Fruit fly (Drosophila melanogaster) whole organism, embryonic: ENCODE measurements around the gene galla-2.
A peak's percentile ranks its signal among the peaks of the same experiment; 100 is the strongest.

Source experiments
- Ada2b ChIP-seq: fragments of 200-800 bp; sonication (Bioruptor generic); IDR thresholded peaks from 2 replicates; pipeline ENCODE4 v1.3.6; 2022; ENCODE audit warnings: missing biosample characterization, missing genetic modification characterization
- Asciz ChIP-seq: fragments of 200-800 bp; sonication (Bioruptor generic); optimal IDR thresholded peaks from 2 replicates; lab custom pipeline; 2017; ENCODE audit warnings: missing biosample characterization, mild to moderate bottlenecking, missing genetic modification characterization, missing genetic modification reagents
- CG10147 ChIP-seq: fragments of 200-800 bp; sonication (Bioruptor generic); optimal IDR thresholded peaks from 2 replicates; lab custom pipeline; 2019; ENCODE audit warnings: missing biosample characterization, mild to moderate bottlenecking, missing genetic modification characterization, moderate library complexity
- CG10274 ChIP-seq: fragments of 200-800 bp; sonication (Bioruptor generic); optimal IDR thresholded peaks from 3 replicates; lab custom pipeline; 2017; ENCODE audit warnings: missing biosample characterization, mild to moderate bottlenecking, missing genetic modification characterization
- CG10431 ChIP-seq: fragments of 200-800 bp; sonication (Bioruptor generic); optimal IDR thresholded peaks from 3 replicates; lab custom pipeline; 2018; ENCODE audit warnings: missing biosample characterization, mild to moderate bottlenecking, missing genetic modification characterization
- CG11696 ChIP-seq: fragments of 200-800 bp; sonication (Bioruptor generic); IDR thresholded peaks from 2 replicates; pipeline ENCODE4 v1.3.6; 2022; ENCODE audit warnings: missing biosample characterization, missing genetic modification characterization
- CG11723 ChIP-seq: fragments of 200-800 bp; sonication (Bioruptor generic); optimal IDR thresholded peaks from 2 replicates; lab custom pipeline; 2017; ENCODE audit warnings: missing biosample characterization, mild to moderate bottlenecking, missing genetic modification characterization
- CG1233 ChIP-seq: fragments of 200-800 bp; sonication (Bioruptor generic); optimal IDR thresholded peaks from 4 replicates; lab custom pipeline; 2018; ENCODE audit warnings: missing biosample characterization, mild to moderate bottlenecking, missing genetic modification characterization
- CG13424 ChIP-seq: fragments of 200-800 bp; sonication (Bioruptor generic); optimal IDR thresholded peaks from 2 replicates; lab custom pipeline; 2019; ENCODE audit warnings: missing biosample characterization, mild to moderate bottlenecking, missing genetic modification characterization, moderate library complexity
- CG15269 ChIP-seq: fragments of 200-800 bp; sonication (Bioruptor generic); optimal IDR thresholded peaks from 2 replicates; lab custom pipeline; 2018; ENCODE audit warnings: missing biosample characterization, mild to moderate bottlenecking, missing genetic modification characterization, moderate library complexity
- CG18599 ChIP-seq: fragments of 200-800 bp; sonication (Bioruptor generic); optimal IDR thresholded peaks from 3 replicates; lab custom pipeline; 2017; ENCODE audit warnings: missing biosample characterization, missing genetic modification characterization, mild to moderate bottlenecking, moderate library complexity, missing genetic modification reagents
- CG2116 ChIP-seq: fragments of 200-800 bp; sonication (Bioruptor generic); optimal IDR thresholded peaks from 3 replicates; lab custom pipeline; 2018; ENCODE audit warnings: missing biosample characterization, mild to moderate bottlenecking, missing genetic modification characterization
- CG2202 ChIP-seq: fragments of 200-800 bp; sonication (Bioruptor generic); optimal IDR thresholded peaks from 2 replicates; lab custom pipeline; 2018; ENCODE audit warnings: missing biosample characterization, mild to moderate bottlenecking, missing genetic modification characterization
- CG2712 ChIP-seq: fragments of 200-800 bp; optimal IDR thresholded peaks from 3 replicates; lab custom pipeline; 2019; ENCODE audit warnings: missing biosample characterization, mild to moderate bottlenecking, missing genetic modification characterization, moderate library complexity
- CG30431 ChIP-seq: fragments of 200-800 bp; sonication (Bioruptor generic); optimal IDR thresholded peaks from 2 replicates; lab custom pipeline; 2017; ENCODE audit warnings: missing biosample characterization, missing genetic modification characterization
- CG31441 ChIP-seq: fragments of 200-800 bp; sonication (Bioruptor generic); IDR thresholded peaks from 2 replicates; pipeline ENCODE4 v1.3.6; 2022; ENCODE audit warnings: missing biosample characterization, missing genetic modification characterization
- CG33557 ChIP-seq: fragments of 200-800 bp; sonication (Bioruptor generic); optimal IDR thresholded peaks from 2 replicates; lab custom pipeline; 2019; ENCODE audit warnings: missing biosample characterization, mild to moderate bottlenecking, missing genetic modification characterization, moderate library complexity
- CG3838 ChIP-seq: fragments of 200-800 bp; sonication (Bioruptor generic); optimal IDR thresholded peaks from 3 replicates; lab custom pipeline; 2016; ENCODE audit warnings: missing biosample characterization, missing genetic modification characterization
- CG6254 ChIP-seq: fragments of 200-800 bp; sonication (Bioruptor generic); optimal IDR thresholded peaks from 3 replicates; lab custom pipeline; 2017; ENCODE audit warnings: mild to moderate bottlenecking, missing biosample characterization, missing genetic modification reagents, missing genetic modification characterization
- CG7839 ChIP-seq: fragments of 200-800 bp; sonication (Bioruptor generic); optimal IDR thresholded peaks from 3 replicates; lab custom pipeline; 2018; ENCODE audit warnings: missing biosample characterization, mild to moderate bottlenecking, missing genetic modification characterization, moderate library complexity
- CG7963 ChIP-seq: fragments of 200-800 bp; sonication (Bioruptor generic); IDR thresholded peaks from 3 replicates; pipeline ENCODE4 v1.3.6; 2022; ENCODE audit warnings: missing biosample characterization, missing genetic modification characterization; ENCODE audit not compliant: partially characterized antibody
- CG9437 ChIP-seq: fragments of 200-800 bp; sonication (Bioruptor generic); optimal IDR thresholded peaks from 2 replicates; lab custom pipeline; 2018; ENCODE audit warnings: missing biosample characterization, mild to moderate bottlenecking, missing genetic modification characterization
- Chrac-16 ChIP-seq: fragments of 200-800 bp; sonication (Bioruptor generic); optimal IDR thresholded peaks from 3 replicates; lab custom pipeline; 2016; ENCODE audit warnings: missing biosample characterization, missing genetic modification characterization
- D19A ChIP-seq: fragments of 200-800 bp; optimal IDR thresholded peaks from 3 replicates; lab custom pipeline; 2019; ENCODE audit warnings: missing biosample characterization, mild to moderate bottlenecking, missing genetic modification characterization, moderate library complexity
- Drgx ChIP-seq: fragments of 200-800 bp; sonication (Bioruptor generic); IDR thresholded peaks from 2 replicates; pipeline ENCODE4 v1.3.6; 2022; ENCODE audit warnings: missing biosample characterization, missing genetic modification characterization
- GATAe ChIP-seq: fragments of 200-800 bp; sonication (Bioruptor generic); conservative IDR thresholded peaks from 2 replicates; pipeline ENCODE4 v1.3.6; 2022; ENCODE audit warnings: missing biosample characterization, missing genetic modification characterization
- HLH3B ChIP-seq: fragments of 200-800 bp; sonication (Bioruptor generic); IDR thresholded peaks from 2 replicates; pipeline ENCODE4 v1.3.6; 2022; ENCODE audit warnings: missing biosample characterization, missing genetic modification characterization
- Med ChIP-seq: fragments of 200-800 bp; sonication (Bioruptor generic); peaks from one replicate; lab custom pipeline; 2016; ENCODE audit warnings: missing biosample characterization, missing genetic modification characterization, mild to moderate bottlenecking, inconsistent platforms, moderate library complexity
- PHDP ChIP-seq: fragments of 200-800 bp; sonication (Bioruptor generic); optimal IDR thresholded peaks from 3 replicates; lab custom pipeline; 2018; ENCODE audit warnings: missing biosample characterization, mild to moderate bottlenecking, missing genetic modification characterization, moderate library complexity
- Ptx1 ChIP-seq: fragments of 200-800 bp; sonication (Bioruptor generic); IDR thresholded peaks from 2 replicates; pipeline ENCODE4 v1.3.6; 2022; ENCODE audit warnings: missing biosample characterization, missing genetic modification characterization
- Spps ChIP-seq: fragments of 200-800 bp; sonication (Bioruptor generic); optimal IDR thresholded peaks from 2 replicates; lab custom pipeline; 2018; ENCODE audit warnings: missing biosample characterization, mild to moderate bottlenecking, missing genetic modification characterization
- Sry-β ChIP-seq: fragments of 200-800 bp; sonication (Bioruptor generic); optimal IDR thresholded peaks from 2 replicates; lab custom pipeline; 2018; ENCODE audit warnings: missing biosample characterization, mild to moderate bottlenecking, missing genetic modification characterization, moderate library complexity
- Vsx1 ChIP-seq: fragments of 200-800 bp; sonication (Bioruptor generic); optimal IDR thresholded peaks from 2 replicates; lab custom pipeline; 2017; ENCODE audit warnings: missing biosample characterization, mild to moderate bottlenecking, missing genetic modification characterization, missing genetic modification reagents
- ap ChIP-seq: fragments of 200-800 bp; sonication (Bioruptor generic); IDR thresholded peaks from 2 replicates; pipeline ENCODE4 v1.3.6; 2022; ENCODE audit warnings: missing biosample characterization, missing genetic modification characterization
- cad ChIP-seq: fragments of >200 bp; optimal IDR thresholded peaks from 2 replicates; lab custom pipeline; 2017; ENCODE audit warnings: missing biosample characterization, missing genetic modification characterization
- cwo ChIP-seq: fragments of 200-800 bp; sonication (Bioruptor generic); optimal IDR thresholded peaks from 3 replicates; lab custom pipeline; 2017; ENCODE audit warnings: missing biosample characterization, missing genetic modification characterization, mild to moderate bottlenecking, moderate library complexity, missing genetic modification reagents
- dmrt99B ChIP-seq: fragments of 200-800 bp; sonication (Bioruptor generic); optimal IDR thresholded peaks from 2 replicates; lab custom pipeline; 2018; ENCODE audit warnings: missing biosample characterization, mild to moderate bottlenecking, missing genetic modification characterization, moderate library complexity
- gcm ChIP-seq: fragments of 200-800 bp; sonication (Bioruptor generic); optimal IDR thresholded peaks from 2 replicates; lab custom pipeline; 2019; ENCODE audit warnings: missing biosample characterization, mild to moderate bottlenecking, missing genetic modification characterization, moderate library complexity
- grau ChIP-seq: fragments of 200-800 bp; optimal IDR thresholded peaks from 3 replicates; lab custom pipeline; 2019; ENCODE audit warnings: missing biosample characterization, mild to moderate bottlenecking, missing genetic modification characterization, moderate library complexity
- lov ChIP-seq, 2 experiments: fragments of 200-800 bp in 1 of 2; fragments of >200 bp in 1 of 2; sonication (Bioruptor generic) in 1 of 2; IDR thresholded peaks in 1 of 2; optimal IDR thresholded peaks in 1 of 2; 2 replicates in 1 of 2; 3 replicates in 1 of 2; pipeline versions ENCODE4 v1.3.6 to Lab custom; 2017 to 2022; ENCODE audit warnings: missing biosample characterization in 1 of 2, missing genetic modification characterization in 1 of 2
- nau ChIP-seq: fragments of 200-800 bp; sonication (Bioruptor generic); optimal IDR thresholded peaks from 3 replicates; lab custom pipeline; 2017; ENCODE audit warnings: missing biosample characterization, mild to moderate bottlenecking, missing genetic modification characterization, missing genetic modification reagents
- row ChIP-seq: fragments of 200-800 bp; sonication (Bioruptor generic); IDR thresholded peaks from 3 replicates; pipeline ENCODE4 v1.3.6; 2022; ENCODE audit warnings: missing biosample characterization, missing genetic modification characterization
- sens ChIP-seq: fragments of 200-800 bp; sonication (Bioruptor generic); peaks from one replicate; lab custom pipeline; 2016; ENCODE audit warnings: missing biosample characterization, missing genetic modification characterization
- tio ChIP-seq: fragments of 200-800 bp; sonication (Bioruptor generic); optimal IDR thresholded peaks from 2 replicates; lab custom pipeline; 2017; ENCODE audit warnings: missing biosample characterization, missing genetic modification characterization, inconsistent platforms
- tll ChIP-seq, 2 experiments: fragments of 200-800 bp in 1 of 2; fragments of >200 bp in 1 of 2; sonication (Bioruptor generic) in 1 of 2; optimal IDR thresholded peaks; 2 replicates each; lab custom pipeline; 2017 to 2019; ENCODE audit warnings: missing biosample characterization in 2 of 2, missing genetic modification characterization in 2 of 2, mild to moderate bottlenecking in 1 of 2, moderate library complexity in 1 of 2
- tup ChIP-seq: fragments of 200-800 bp; sonication (Bioruptor generic); optimal IDR thresholded peaks from 2 replicates; lab custom pipeline; 2016; ENCODE audit warnings: missing biosample characterization, mild to moderate bottlenecking, missing genetic modification characterization, moderate library complexity
- twi ChIP-seq: fragments of 200-800 bp; optimal IDR thresholded peaks from 2 replicates; lab custom pipeline; 2019; ENCODE audit warnings: missing biosample characterization, mild to moderate bottlenecking, missing genetic modification characterization, moderate library complexity
- vnd ChIP-seq: fragments of 200-800 bp; sonication (Bioruptor generic); IDR thresholded peaks from 3 replicates; pipeline ENCODE4 v1.3.6; 2022; ENCODE audit warnings: missing biosample characterization, missing genetic modification characterization; ENCODE audit not compliant: partially characterized antibody
- vvl ChIP-seq: fragments of 200-800 bp; sonication (Bioruptor generic); IDR thresholded peaks from 2 replicates; pipeline ENCODE4 v1.3.6; 2022; ENCODE audit warnings: missing biosample characterization, missing genetic modification characterization

The galla-2 gene

DNA sequence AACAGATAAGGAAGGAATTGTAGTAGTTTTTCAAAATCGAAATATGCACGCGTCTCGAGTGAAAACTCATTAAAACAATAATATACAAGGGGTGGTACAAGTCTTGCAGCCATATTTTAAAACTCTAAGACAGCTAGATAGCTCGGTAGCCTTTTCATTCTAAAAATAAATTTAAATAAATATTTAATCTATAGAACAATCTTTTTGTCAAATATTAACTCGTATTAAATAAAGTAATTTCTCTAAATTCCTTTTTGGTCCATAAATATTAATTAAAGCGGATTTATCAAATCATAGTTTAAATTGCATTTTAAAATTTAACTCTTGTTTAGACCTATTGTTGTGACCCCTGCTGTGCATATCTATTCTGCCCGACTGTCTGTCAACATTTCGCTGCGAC is 39.4 kb upstream of the galla-2 start (continued):
- TF ChIP-seq CG7963 (GFP tag; lab: Robert Waterston, UW): no peak
- peak; percentile 63 for TF ChIP-seq CG18599 (GFP tag; lab: Kevin White, UChicago)
- no peak for TF ChIP-seq CG3838 (GFP tag; lab: Kevin White, UChicago)
- TF ChIP-seq CG9437 (GFP tag; lab: Kevin White, UChicago): peak; percentile 64
- TF ChIP-seq dmrt99B (tag; lab: Kevin White, UChicago): peak; percentile 72
- peak; percentile 82 for TF ChIP-seq CG33557
- peak; percentile 76 for TF ChIP-seq CG6254 (GFP tag; lab: Kevin White, UChicago)
- TF ChIP-seq nau (GFP tag; lab: Kevin White, UChicago): peak; percentile 47
- peak; percentile 11 for TF ChIP-seq CG1233
- TF ChIP-seq Vsx1 (GFP tag; lab: Kevin White, UChicago): peak; percentile 31
- peak; percentile 23 for TF ChIP-seq Sry-β
- TF ChIP-seq sens: peak; percentile 82
- no peak for TF ChIP-seq Drgx (GFP tag; lab: Robert Waterston, UW)
- TF ChIP-seq vvl (GFP tag; lab: Robert Waterston, UW): peak; percentile 41; the same call in 1 of the 2 replicates
- TF ChIP-seq CG11723 (GFP tag; lab: Kevin White, UChicago): peak; percentile 47
- TF ChIP-seq tio: peak; percentile 37
- peak; percentile 72 for TF ChIP-seq CG13424 (tag; lab: Kevin White, UChicago)
- TF ChIP-seq CG31441 (GFP tag; lab: Robert Waterston, UW): peak; percentile 78
- TF ChIP-seq lov (optimal IDR thresholded peaks at IDR 0.05; lab: Kevin White, UChicago): no peak
- no peak for TF ChIP-seq lov (GFP tag; IDR thresholded peaks at IDR 0.05; lab: Robert Waterston, UW)
- TF ChIP-seq grau (tag; lab: Kevin White, UChicago): peak; percentile 73
- TF ChIP-seq CG7839 (tag; lab: Kevin White, UChicago): peak; percentile 77
- peak; percentile 28 for TF ChIP-seq Chrac-16 (GFP tag; lab: Kevin White, UChicago)
- no peak for TF ChIP-seq tup (GFP tag; lab: Kevin White, UChicago)
- peak; percentile 42 for TF ChIP-seq Med (GFP tag; lab: Kevin White, UChicago)
- TF ChIP-seq ap: no peak
- TF ChIP-seq cad (GFP tag; lab: Kevin White, UChicago): no peak
- peak; percentile 59 for TF ChIP-seq row (GFP tag; lab: Robert Waterston, UW)
- TF ChIP-seq CG15269 (tag; lab: Kevin White, UChicago): peak; percentile 42
- TF ChIP-seq CG10274 (GFP tag; lab: Kevin White, UChicago): no peak
- TF ChIP-seq Ada2b (GFP tag; lab: Robert Waterston, UW): no peak
- TF ChIP-seq CG11696 (GFP tag; lab: Robert Waterston, UW): peak; percentile 96
- TF ChIP-seq cwo: peak; percentile 6
- TF ChIP-seq GATAe (GFP tag; lab: Robert Waterston, UW): no peak
- no peak for TF ChIP-seq tll (GFP tag; optimal IDR thresholded peaks at IDR 0.05; lab: Kevin White, UChicago)
- TF ChIP-seq vnd (GFP tag; lab: Robert Waterston, UW): no peak
- peak; percentile 47; the same call in 1 of the 2 replicates for TF ChIP-seq Ptx1 (GFP tag; lab: Robert Waterston, UW)
- TF ChIP-seq PHDP: peak; percentile 56
- TF ChIP-seq CG10431 (GFP tag; lab: Kevin White, UChicago): peak; percentile 51
- peak; percentile 41 for TF ChIP-seq CG30431 (GFP tag; lab: Kevin White, UChicago)
- TF ChIP-seq CG2202: peak; percentile 48
- no peak for TF ChIP-seq HLH3B (GFP tag; lab: Robert Waterston, UW)
- peak; percentile 39 for TF ChIP-seq gcm (GFP tag; lab: Kevin White, UChicago)
- TF ChIP-seq CG2116 (GFP tag; lab: Kevin White, UChicago): peak; percentile 38
- peak; percentile 63 for TF ChIP-seq Asciz (GFP tag; lab: Kevin White, UChicago)
- peak; percentile 56 for TF ChIP-seq twi (tag; lab: Kevin White, UChicago)
- peak; percentile 73 for TF ChIP-seq Spps (tag; lab: Kevin White, UChicago)
- TF ChIP-seq CG10147 (GFP tag; lab: Kevin White, UChicago): peak; percentile 9
- peak; percentile 87 for TF ChIP-seq CG2712 (tag; lab: Kevin White, UChicago)
- TF ChIP-seq D19A: peak; percentile 80
